Fruit fly (Drosophila melanogaster) whole organism, embryonic: ENCODE results near the gene Ilk.

Source experiments
- Abd-B ChIP-seq: fragments of 200-800 bp; sonication (Bioruptor generic); optimal IDR thresholded peaks from 2 replicates; lab custom pipeline; 2018; ENCODE audit warnings: missing biosample characterization, mild to moderate bottlenecking, missing genetic modification characterization, moderate library complexity
- Atf3 ChIP-seq: fragments of 200-800 bp; sonication (Bioruptor generic); optimal IDR thresholded peaks from 3 replicates; lab custom pipeline; 2016; ENCODE audit warnings: missing biosample characterization, missing genetic modification characterization
- B-H1 ChIP-seq: fragments of 200-800 bp; sonication (Bioruptor generic); IDR thresholded peaks from 3 replicates; pipeline ENCODE4 v1.3.6; 2022; ENCODE audit warnings: missing biosample characterization, missing genetic modification characterization
- C15 ChIP-seq: fragments of 200-800 bp; sonication (Bioruptor generic); IDR thresholded peaks from 3 replicates; pipeline ENCODE4 v1.3.6; 2022; ENCODE audit warnings: missing biosample characterization, missing genetic modification characterization
- CG10274 ChIP-seq: fragments of 200-800 bp; sonication (Bioruptor generic); optimal IDR thresholded peaks from 3 replicates; lab custom pipeline; 2017; ENCODE audit warnings: missing biosample characterization, mild to moderate bottlenecking, missing genetic modification characterization
- CG10654 ChIP-seq: fragments of 200-800 bp; sonication (Bioruptor generic); optimal IDR thresholded peaks from 2 replicates; lab custom pipeline; 2016; ENCODE audit warnings: missing biosample characterization, missing genetic modification characterization
- CG13296 ChIP-seq: fragments of 200-800 bp; sonication (Bioruptor generic); optimal IDR thresholded peaks from 3 replicates; lab custom pipeline; 2018; ENCODE audit warnings: missing biosample characterization, mild to moderate bottlenecking, missing genetic modification characterization
- CG1529 ChIP-seq: fragments of 200-800 bp; sonication (Bioruptor generic); optimal IDR thresholded peaks from 3 replicates; lab custom pipeline; 2018; ENCODE audit warnings: missing biosample characterization, missing genetic modification characterization
- CG16815 ChIP-seq: fragments of 200-800 bp; sonication (Bioruptor generic); optimal IDR thresholded peaks from 3 replicates; lab custom pipeline; 2017; ENCODE audit warnings: missing biosample characterization, mild to moderate bottlenecking, missing genetic modification characterization
- CG17328 ChIP-seq: fragments of 200-800 bp; sonication (Bioruptor generic); IDR thresholded peaks from 2 replicates; pipeline ENCODE4 v1.3.6; 2022; ENCODE audit warnings: missing biosample characterization, missing genetic modification characterization
- CG2712 ChIP-seq: fragments of 200-800 bp; optimal IDR thresholded peaks from 3 replicates; lab custom pipeline; 2019; ENCODE audit warnings: missing biosample characterization, mild to moderate bottlenecking, missing genetic modification characterization, moderate library complexity
- CG3163 ChIP-seq: fragments of 200-800 bp; sonication (Bioruptor generic); optimal IDR thresholded peaks from 3 replicates; lab custom pipeline; 2016; ENCODE audit warnings: missing biosample characterization, missing genetic modification characterization
- CG3995 ChIP-seq: fragments of 200-800 bp; sonication (Bioruptor generic); optimal IDR thresholded peaks from 3 replicates; lab custom pipeline; 2016; ENCODE audit warnings: missing biosample characterization, missing genetic modification characterization
- CG4328 ChIP-seq: fragments of 200-800 bp; sonication (Bioruptor generic); optimal IDR thresholded peaks from 3 replicates; lab custom pipeline; 2017; ENCODE audit warnings: missing biosample characterization, missing genetic modification reagents, missing genetic modification characterization
- CG4360 ChIP-seq: fragments of 200-800 bp; sonication (Bioruptor generic); IDR thresholded peaks from 2 replicates; pipeline ENCODE4 v1.3.6; 2022; ENCODE audit warnings: missing biosample characterization, missing genetic modification characterization
- CG4730 ChIP-seq: fragments of 200-800 bp; sonication (Bioruptor generic); IDR thresholded peaks from 2 replicates; pipeline ENCODE4 v1.3.6; 2022; ENCODE audit warnings: missing biosample characterization, missing genetic modification characterization
- CG7271 ChIP-seq: fragments of 200-800 bp; sonication (Bioruptor generic); optimal IDR thresholded peaks from 2 replicates; lab custom pipeline; 2018; ENCODE audit warnings: missing biosample characterization, mild to moderate bottlenecking, missing genetic modification characterization, moderate library complexity
- CG7357 ChIP-seq: fragments of 200-800 bp; sonication (Bioruptor generic); IDR thresholded peaks from 3 replicates; pipeline ENCODE4 v1.3.6; 2022; ENCODE audit warnings: missing biosample characterization, missing genetic modification characterization
- CG7786 ChIP-seq: fragments of 200-800 bp; sonication (Bioruptor generic); optimal IDR thresholded peaks from 2 replicates; lab custom pipeline; 2016; ENCODE audit warnings: missing biosample characterization, missing genetic modification characterization
- CG7928 ChIP-seq: fragments of 200-800 bp; sonication (Bioruptor generic); optimal IDR thresholded peaks from 2 replicates; lab custom pipeline; 2017; ENCODE audit warnings: missing biosample characterization, mild to moderate bottlenecking, missing genetic modification characterization
- E2f1 ChIP-seq: fragments of 200-800 bp; sonication (Bioruptor generic); IDR thresholded peaks from 2 replicates; pipeline ENCODE4 v1.3.6; 2022; ENCODE audit warnings: missing biosample characterization, missing genetic modification characterization
- HHEX ChIP-seq: fragments of 200-800 bp; sonication (Bioruptor generic); optimal IDR thresholded peaks from 3 replicates; lab custom pipeline; 2017; ENCODE audit warnings: missing biosample characterization, mild to moderate bottlenecking, missing genetic modification characterization, missing genetic modification reagents
- Kr ChIP-seq: fragments of 200-800 bp; sonication (Bioruptor generic); optimal IDR thresholded peaks from 2 replicates; lab custom pipeline; 2017; ENCODE audit warnings: missing biosample characterization, mild to moderate bottlenecking, missing genetic modification characterization
- Lim3 ChIP-seq: fragments of 200-800 bp; sonication (Bioruptor generic); IDR thresholded peaks from 2 replicates; pipeline ENCODE4 v1.3.6; 2022; ENCODE audit warnings: missing biosample characterization, missing genetic modification characterization
- Mrtf ChIP-seq: fragments of 200-800 bp; sonication (Bioruptor generic); IDR thresholded peaks from 3 replicates; pipeline ENCODE4 v1.3.6; 2022; ENCODE audit warnings: missing biosample characterization, missing genetic modification characterization
- Oaz ChIP-seq: fragments of 200-800 bp; sonication (Bioruptor generic); IDR thresholded peaks from 2 replicates; pipeline ENCODE4 v1.3.6; 2022; ENCODE audit warnings: missing biosample characterization, missing genetic modification characterization
- Rx ChIP-seq: fragments of 200-800 bp; sonication (Bioruptor generic); IDR thresholded peaks from 2 replicates; pipeline ENCODE4 v1.3.6; 2022; ENCODE audit warnings: missing biosample characterization, missing genetic modification characterization
- Sox100B ChIP-seq: fragments of 200-800 bp; sonication (Bioruptor generic); optimal IDR thresholded peaks from 3 replicates; lab custom pipeline; 2018; ENCODE audit warnings: missing biosample characterization, mild to moderate bottlenecking, missing genetic modification characterization
- Vsx1 ChIP-seq: fragments of 200-800 bp; sonication (Bioruptor generic); optimal IDR thresholded peaks from 2 replicates; lab custom pipeline; 2017; ENCODE audit warnings: missing biosample characterization, mild to moderate bottlenecking, missing genetic modification characterization, missing genetic modification reagents
- bab2 ChIP-seq: fragments of 200-800 bp; sonication (Bioruptor generic); optimal IDR thresholded peaks from 2 replicates; lab custom pipeline; 2016; ENCODE audit warnings: missing biosample characterization, missing genetic modification characterization
- cas ChIP-seq: fragments of 200-800 bp; sonication (Bioruptor generic); IDR thresholded peaks from 2 replicates; pipeline ENCODE4 v1.3.6; 2022; ENCODE audit warnings: missing biosample characterization, missing genetic modification characterization
- cg ChIP-seq: fragments of 200-800 bp; sonication (Bioruptor generic); optimal IDR thresholded peaks from 3 replicates; lab custom pipeline; 2019; ENCODE audit warnings: missing biosample characterization, mild to moderate bottlenecking, missing genetic modification characterization, moderate library complexity
- chn ChIP-seq: fragments of 200-800 bp; sonication (Bioruptor generic); optimal IDR thresholded peaks from 2 replicates; lab custom pipeline; 2016; ENCODE audit warnings: missing biosample characterization, missing genetic modification characterization
- crc ChIP-seq: fragments of 200-800 bp; sonication (Bioruptor generic); optimal IDR thresholded peaks from 2 replicates; lab custom pipeline; 2016; ENCODE audit warnings: missing biosample characterization, missing genetic modification characterization
- dati ChIP-seq: fragments of 200-800 bp; sonication (Bioruptor generic); IDR thresholded peaks from 2 replicates; pipeline ENCODE4 v1.3.6; 2022; ENCODE audit warnings: missing biosample characterization, missing genetic modification characterization
- ewg ChIP-seq: fragments of 200-800 bp; sonication (Bioruptor generic); optimal IDR thresholded peaks from 3 replicates; lab custom pipeline; 2017; ENCODE audit warnings: mild to moderate bottlenecking, missing biosample characterization, missing genetic modification reagents, missing genetic modification characterization
- fd102C ChIP-seq: fragments of 200-800 bp; sonication (Bioruptor generic); optimal IDR thresholded peaks from 2 replicates; lab custom pipeline; 2018; ENCODE audit warnings: missing biosample characterization, mild to moderate bottlenecking, missing genetic modification characterization, moderate library complexity
- fd96Cb ChIP-seq: fragments of 200-800 bp; sonication (Bioruptor generic); optimal IDR thresholded peaks from 2 replicates; lab custom pipeline; 2018; ENCODE audit warnings: missing biosample characterization, mild to moderate bottlenecking, missing genetic modification characterization, moderate library complexity
- fu2 ChIP-seq: fragments of 200-800 bp; sonication (Bioruptor generic); optimal IDR thresholded peaks from 2 replicates; lab custom pipeline; 2016; ENCODE audit warnings: missing biosample characterization, missing genetic modification characterization
- gce ChIP-seq: fragments of 200-800 bp; sonication (Bioruptor generic); IDR thresholded peaks from 3 replicates; pipeline ENCODE4 v1.3.6; 2022; ENCODE audit warnings: missing biosample characterization, missing genetic modification characterization
- gem ChIP-seq: fragments of 200-800 bp; sonication (Bioruptor generic); optimal IDR thresholded peaks from 2 replicates; lab custom pipeline; 2019; ENCODE audit warnings: missing biosample characterization, mild to moderate bottlenecking, missing genetic modification characterization, moderate library complexity
- gfzf ChIP-seq: fragments of 200-800 bp; sonication (Bioruptor generic); optimal IDR thresholded peaks from 2 replicates; lab custom pipeline; 2016; ENCODE audit warnings: missing biosample characterization, mild to moderate bottlenecking, missing genetic modification characterization, moderate library complexity
- grn ChIP-seq: fragments of 200-800 bp; sonication (Bioruptor generic); optimal IDR thresholded peaks from 3 replicates; lab custom pipeline; 2017; ENCODE audit warnings: missing biosample characterization, missing genetic modification characterization
- oc ChIP-seq: fragments of 200-800 bp; sonication (Bioruptor generic); optimal IDR thresholded peaks from 2 replicates; lab custom pipeline; 2018; ENCODE audit warnings: missing biosample characterization, mild to moderate bottlenecking, missing genetic modification characterization, moderate library complexity
- p53 ChIP-seq: fragments of 200-800 bp; sonication (Bioruptor generic); optimal IDR thresholded peaks from 2 replicates; lab custom pipeline; 2016; ENCODE audit warnings: missing biosample characterization, missing genetic modification characterization
- pan ChIP-seq, 4 experiments: fragments of >200 bp in 3 of 4; fragments of 200-800 bp in 1 of 4; sonication (Bioruptor generic) in 1 of 4; optimal IDR thresholded peaks in 3 of 4; IDR thresholded peaks in 1 of 4; 2 replicates each; pipeline versions ENCODE4 v1.3.6 to Lab custom; 2017 to 2022; ENCODE audit warnings: missing biosample characterization in 2 of 4, missing genetic modification characterization in 2 of 4, mixed read lengths in 1 of 4
- peb ChIP-seq: fragments of 200-800 bp; sonication (Bioruptor generic); IDR thresholded peaks from 2 replicates; pipeline ENCODE4 v1.3.6; 2022; ENCODE audit warnings: missing biosample characterization, missing genetic modification characterization
- seq ChIP-seq: fragments of 200-800 bp; sonication (Bioruptor generic); IDR thresholded peaks from 2 replicates; pipeline ENCODE4 v1.3.6; 2022; ENCODE audit warnings: missing biosample characterization, missing genetic modification characterization
- sqz ChIP-seq: fragments of 200-800 bp; sonication (Bioruptor generic); optimal IDR thresholded peaks from 3 replicates; lab custom pipeline; 2018; ENCODE audit warnings: missing biosample characterization, mild to moderate bottlenecking, missing genetic modification characterization
- tgo ChIP-seq: fragments of 200-800 bp; sonication (Bioruptor generic); IDR thresholded peaks from 3 replicates; pipeline ENCODE4 v1.3.6; 2022; ENCODE audit warnings: missing biosample characterization, missing genetic modification characterization
- zf30C ChIP-seq: fragments of 200-800 bp; sonication (Bioruptor generic); optimal IDR thresholded peaks from 3 replicates; lab custom pipeline; 2018; ENCODE audit warnings: missing biosample characterization, mild to moderate bottlenecking, missing genetic modification characterization
- zfh1 ChIP-seq: fragments of 200-800 bp; sonication (Bioruptor generic); IDR thresholded peaks from 3 replicates; pipeline ENCODE4 v1.3.6; 2022; ENCODE audit warnings: missing biosample characterization, missing genetic modification characterization

Ilk gene

dm6 chr3L:21216697-21217291 lies at the start of gene Ilk, which contains the start of gene Trmt112 (continued):
- TF ChIP-seq Abd-B (GFP tag; lab: Kevin White, UChicago), result peak; percentile 79
- no peak for TF ChIP-seq CG7271 (tag; lab: Kevin White, UChicago)
- no peak for TF ChIP-seq CG17328 (GFP tag; lab: Robert Waterston, UW)
- no peak for TF ChIP-seq cas
- TF ChIP-seq gce (GFP tag; lab: Robert Waterston, UW), result no peak
- TF ChIP-seq p53 (GFP tag; lab: Kevin White, UChicago), result peak; percentile 15
- TF ChIP-seq cg (GFP tag; lab: Kevin White, UChicago), result peak; percentile 19
- peak; percentile 65 for TF ChIP-seq CG7357 (GFP tag; lab: Robert Waterston, UW)
- peak; percentile 10 for TF ChIP-seq zf30C (GFP tag; lab: Kevin White, UChicago)
- TF ChIP-seq CG7786 (GFP tag; lab: Kevin White, UChicago), result no peak
- TF ChIP-seq peb (GFP tag; lab: Robert Waterston, UW), result no peak
- TF ChIP-seq CG4360, result no peak
- TF ChIP-seq chn, result no peak
- TF ChIP-seq Kr, result no peak
- TF ChIP-seq CG10654 (GFP tag; lab: Kevin White, UChicago), result no peak
- no peak for TF ChIP-seq HHEX
- TF ChIP-seq fd96Cb (tag; lab: Kevin White, UChicago), result no peak
- peak; percentile 14 for TF ChIP-seq CG3163 (GFP tag; lab: Kevin White, UChicago)
- no peak for TF ChIP-seq tgo (GFP tag; lab: Robert Waterston, UW)
- TF ChIP-seq CG1529 (GFP tag; lab: Kevin White, UChicago), result no peak
- TF ChIP-seq C15 (GFP tag; lab: Robert Waterston, UW), result no peak
- no peak for TF ChIP-seq Lim3 (GFP tag; lab: Robert Waterston, UW)
- no peak for TF ChIP-seq sqz (GFP tag; lab: Kevin White, UChicago)
- TF ChIP-seq Oaz (GFP tag; lab: Robert Waterston, UW), result no peak
- TF ChIP-seq oc (tag; lab: Kevin White, UChicago), result no peak
- no peak for TF ChIP-seq grn
- TF ChIP-seq seq (GFP tag; lab: Robert Waterston, UW), result no peak
- peak; percentile 45 for TF ChIP-seq CG2712
- TF ChIP-seq CG7928 (GFP tag; lab: Kevin White, UChicago), result no peak
- TF ChIP-seq dati, result no peak
- no peak for TF ChIP-seq fu2 (GFP tag; lab: Kevin White, UChicago)
- no peak for TF ChIP-seq zfh1 (GFP tag; lab: Robert Waterston, UW)
- TF ChIP-seq Vsx1 (GFP tag; lab: Kevin White, UChicago), result no peak
- TF ChIP-seq Sox100B, result no peak
- TF ChIP-seq CG4730 (GFP tag; lab: Robert Waterston, UW), result no peak
- no peak for TF ChIP-seq CG10274 (GFP tag; lab: Kevin White, UChicago)
- TF ChIP-seq CG13296 (GFP tag; lab: Kevin White, UChicago), result no peak
- TF ChIP-seq fd102C (GFP tag; lab: Kevin White, UChicago), result no peak
- no peak for TF ChIP-seq CG16815 (GFP tag; lab: Kevin White, UChicago)
- TF ChIP-seq B-H1 (GFP tag; lab: Robert Waterston, UW), result no peak
- TF ChIP-seq pan (optimal IDR thresholded peaks at IDR 0.05; lab: Kevin White, UChicago), result no peak
- no peak for TF ChIP-seq pan (GFP tag; optimal IDR thresholded peaks at IDR 0.05 in 1 of 2, IDR thresholded peaks at IDR 0.05 in 1 of 2)
- peak; percentile 7 for TF ChIP-seq ewg (GFP tag; lab: Kevin White, UChicago)
- TF ChIP-seq gfzf (GFP tag; lab: Kevin White, UChicago), result peak; percentile 68
- TF ChIP-seq Mrtf, result no peak
- TF ChIP-seq Atf3 (GFP tag; lab: Kevin White, UChicago), result no peak
- TF ChIP-seq gem (tag; lab: Kevin White, UChicago), result no peak
- TF ChIP-seq bab2 (GFP tag; lab: Kevin White, UChicago), result no peak
- no peak for TF ChIP-seq CG4328 (GFP tag; lab: Kevin White, UChicago)
- TF ChIP-seq crc (GFP tag; lab: Kevin White, UChicago), result no peak
- TF ChIP-seq CG3995 (GFP tag; lab: Kevin White, UChicago), result peak; percentile 6
- no peak for TF ChIP-seq Rx
- TF ChIP-seq E2f1 (GFP tag; lab: Robert Waterston, UW), result no peak
